Fruit fly (Drosophila melanogaster) whole organism, embryonic: ENCODE results near the gene CG14667.

Experiments used
- Bgb ChIP-seq: fragments of 200-800 bp; sonication (Bioruptor generic); IDR thresholded peaks from 2 replicates; pipeline ENCODE4 v1.3.6; 2022; ENCODE audit warnings: missing biosample characterization, missing genetic modification characterization; ENCODE audit not compliant: partially characterized antibody
- CG11247 ChIP-seq: fragments of 200-800 bp; sonication (Bioruptor generic); IDR thresholded peaks from 2 replicates; pipeline ENCODE4 v1.3.6; 2022; ENCODE audit warnings: missing biosample characterization, missing genetic modification characterization
- CG11456 ChIP-seq: fragments of 200-800 bp; sonication (Bioruptor generic); IDR thresholded peaks from 3 replicates; pipeline ENCODE4 v1.3.6; 2022; ENCODE audit warnings: missing biosample characterization, missing genetic modification characterization
- CG12155 ChIP-seq: fragments of 200-800 bp; sonication (Bioruptor generic); optimal IDR thresholded peaks from 3 replicates; lab custom pipeline; 2016; ENCODE audit warnings: missing biosample characterization, missing genetic modification characterization
- CG12236 ChIP-seq: fragments of 200-800 bp; sonication (Bioruptor generic); optimal IDR thresholded peaks from 2 replicates; lab custom pipeline; 2016; ENCODE audit warnings: missing biosample characterization, missing genetic modification characterization
- CG12659 ChIP-seq: fragments of 200-800 bp; sonication (Bioruptor generic); optimal IDR thresholded peaks from 3 replicates; lab custom pipeline; 2017; ENCODE audit warnings: mild to moderate bottlenecking, missing biosample characterization, missing genetic modification reagents, missing genetic modification characterization
- CG15073 ChIP-seq: fragments of 200-800 bp; sonication (Bioruptor generic); optimal IDR thresholded peaks from 2 replicates; lab custom pipeline; 2016; ENCODE audit warnings: missing biosample characterization, missing genetic modification characterization
- CG15601 ChIP-seq: fragments of 200-800 bp; sonication (Bioruptor generic); optimal IDR thresholded peaks from 3 replicates; lab custom pipeline; 2019; ENCODE audit warnings: missing biosample characterization, mild to moderate bottlenecking, missing genetic modification characterization, moderate library complexity
- CG15696 ChIP-seq: fragments of 200-800 bp; sonication (Bioruptor generic); optimal IDR thresholded peaks from 2 replicates; lab custom pipeline; 2019; ENCODE audit warnings: missing biosample characterization, mild to moderate bottlenecking, missing genetic modification characterization, moderate library complexity
- CG1602 ChIP-seq: fragments of 200-800 bp; sonication (Bioruptor generic); optimal IDR thresholded peaks from 3 replicates; lab custom pipeline; 2016; ENCODE audit warnings: missing biosample characterization, missing genetic modification characterization
- CG17568 ChIP-seq: fragments of 200-800 bp; sonication (Bioruptor generic); optimal IDR thresholded peaks from 2 replicates; lab custom pipeline; 2018; ENCODE audit warnings: missing biosample characterization, mild to moderate bottlenecking, missing genetic modification characterization, moderate library complexity
- CG18011 ChIP-seq: fragments of 200-800 bp; sonication (Bioruptor generic); optimal IDR thresholded peaks from 2 replicates; lab custom pipeline; 2017; ENCODE audit warnings: missing biosample characterization, missing genetic modification characterization, mild to moderate bottlenecking, moderate library complexity, missing genotype
- CG18599 ChIP-seq: fragments of 200-800 bp; sonication (Bioruptor generic); optimal IDR thresholded peaks from 3 replicates; lab custom pipeline; 2017; ENCODE audit warnings: missing biosample characterization, missing genetic modification characterization, mild to moderate bottlenecking, moderate library complexity, missing genetic modification reagents
- CG30431 ChIP-seq: fragments of 200-800 bp; sonication (Bioruptor generic); optimal IDR thresholded peaks from 2 replicates; lab custom pipeline; 2017; ENCODE audit warnings: missing biosample characterization, missing genetic modification characterization
- CG31388 ChIP-seq: fragments of 200-800 bp; sonication (Bioruptor generic); optimal IDR thresholded peaks from 2 replicates; lab custom pipeline; 2016; ENCODE audit warnings: missing biosample characterization, missing genetic modification characterization
- CG4360 ChIP-seq: fragments of 200-800 bp; sonication (Bioruptor generic); IDR thresholded peaks from 2 replicates; pipeline ENCODE4 v1.3.6; 2022; ENCODE audit warnings: missing biosample characterization, missing genetic modification characterization
- CG4730 ChIP-seq: fragments of 200-800 bp; sonication (Bioruptor generic); IDR thresholded peaks from 2 replicates; pipeline ENCODE4 v1.3.6; 2022; ENCODE audit warnings: missing biosample characterization, missing genetic modification characterization
- CG5245 ChIP-seq: fragments of 200-800 bp; sonication (Bioruptor generic); optimal IDR thresholded peaks from 3 replicates; lab custom pipeline; 2016; ENCODE audit warnings: missing biosample characterization, missing genetic modification characterization
- CG9609 ChIP-seq: fragments of 200-800 bp; sonication (Bioruptor generic); optimal IDR thresholded peaks from 3 replicates; lab custom pipeline; 2016; ENCODE audit warnings: missing biosample characterization, missing genetic modification characterization
- Dll ChIP-seq: fragments of 200-800 bp; sonication (Bioruptor generic); IDR thresholded peaks from 4 replicates; pipeline ENCODE4 v1.3.6; 2022; ENCODE audit warnings: missing biosample characterization, missing genetic modification characterization; ENCODE audit not compliant: partially characterized antibody
- Doc2 ChIP-seq: fragments of 200-800 bp; sonication (Bioruptor generic); IDR thresholded peaks from 2 replicates; pipeline ENCODE4 v1.3.6; 2022; ENCODE audit warnings: missing biosample characterization, missing genetic modification characterization
- E2f2 ChIP-seq: fragments of 200-800 bp; sonication (Bioruptor generic); IDR thresholded peaks from 2 replicates; pipeline ENCODE4 v1.3.6; 2022; ENCODE audit warnings: missing biosample characterization, missing genetic modification characterization
- Hey ChIP-seq: fragments of 200-800 bp; sonication (Bioruptor generic); optimal IDR thresholded peaks from 3 replicates; lab custom pipeline; 2018; ENCODE audit warnings: missing biosample characterization, mild to moderate bottlenecking, missing genetic modification characterization
- MBD-R2 ChIP-seq: fragments of 200-800 bp; sonication (Bioruptor generic); IDR thresholded peaks from 2 replicates; pipeline ENCODE4 v1.3.6; 2022; ENCODE audit warnings: missing biosample characterization, missing genetic modification characterization
- NC2β ChIP-seq: fragments of 200-800 bp; sonication (Bioruptor generic); optimal IDR thresholded peaks from 2 replicates; lab custom pipeline; 2016; ENCODE audit warnings: missing biosample characterization, missing genetic modification characterization
- Nf-YB ChIP-seq: fragments of 200-800 bp; sonication (Bioruptor generic); optimal IDR thresholded peaks from 3 replicates; lab custom pipeline; 2019; ENCODE audit warnings: missing biosample characterization, mild to moderate bottlenecking, missing genetic modification characterization, moderate library complexity
- Ravus ChIP-seq: fragments of 200-800 bp; sonication (Bioruptor generic); IDR thresholded peaks from 2 replicates; pipeline ENCODE4 v1.3.6; 2022; ENCODE audit warnings: missing biosample characterization, missing genetic modification characterization
- Side ChIP-seq: fragments of 200-800 bp; sonication (Bioruptor generic); optimal IDR thresholded peaks from 2 replicates; lab custom pipeline; 2016; ENCODE audit warnings: missing biosample characterization, missing genetic modification characterization
- Sox102F ChIP-seq: fragments of 200-800 bp; sonication (Bioruptor generic); optimal IDR thresholded peaks from 2 replicates; lab custom pipeline; 2018; ENCODE audit warnings: missing biosample characterization, mild to moderate bottlenecking, missing genetic modification characterization, moderate library complexity
- YL-1 ChIP-seq: fragments of 200-800 bp; sonication (Bioruptor generic); optimal IDR thresholded peaks from 3 replicates; lab custom pipeline; 2017; ENCODE audit warnings: missing biosample characterization, mild to moderate bottlenecking, missing genetic modification characterization
- crc ChIP-seq: fragments of 200-800 bp; sonication (Bioruptor generic); optimal IDR thresholded peaks from 2 replicates; lab custom pipeline; 2016; ENCODE audit warnings: missing biosample characterization, missing genetic modification characterization
- croc ChIP-seq: fragments of 200-800 bp; sonication (Bioruptor generic); conservative IDR thresholded peaks from 3 replicates; pipeline ENCODE4 v1.3.6; 2022; ENCODE audit warnings: missing biosample characterization, missing genetic modification characterization
- cwo ChIP-seq: fragments of 200-800 bp; sonication (Bioruptor generic); optimal IDR thresholded peaks from 3 replicates; lab custom pipeline; 2017; ENCODE audit warnings: missing biosample characterization, missing genetic modification characterization, mild to moderate bottlenecking, moderate library complexity, missing genetic modification reagents
- dan ChIP-seq: fragments of 200-800 bp; sonication (Bioruptor generic); IDR thresholded peaks from 2 replicates; pipeline ENCODE4 v1.3.6; 2022; ENCODE audit warnings: missing biosample characterization, missing genetic modification characterization
- danr ChIP-seq: fragments of 200-800 bp; sonication (Bioruptor generic); IDR thresholded peaks from 2 replicates; pipeline ENCODE4 v1.3.6; 2022; ENCODE audit warnings: missing biosample characterization, missing genetic modification characterization
- ftz-f1 ChIP-seq: fragments of 200-800 bp; sonication (Bioruptor generic); optimal IDR thresholded peaks from 2 replicates; lab custom pipeline; 2016; ENCODE audit warnings: missing biosample characterization, missing genetic modification characterization
- gsb ChIP-seq: fragments of 200-800 bp; sonication (Bioruptor generic); IDR thresholded peaks from 2 replicates; pipeline ENCODE4 v1.3.6; 2022; ENCODE audit warnings: missing biosample characterization, missing genetic modification characterization
- hkb ChIP-seq, 2 experiments: fragments of 200-800 bp in 1 of 2; fragments of >200 bp in 1 of 2; sonication (Bioruptor generic) in 1 of 2; IDR thresholded peaks in 1 of 2; optimal IDR thresholded peaks in 1 of 2; 2 replicates each; pipeline versions ENCODE4 v1.3.6 to Lab custom; 2017 to 2022; ENCODE audit warnings: missing biosample characterization in 1 of 2, missing genetic modification characterization in 1 of 2
- mirr ChIP-seq: fragments of 200-800 bp; sonication (Bioruptor generic); optimal IDR thresholded peaks from 3 replicates; lab custom pipeline; 2018; ENCODE audit warnings: missing biosample characterization, mild to moderate bottlenecking, missing genetic modification characterization
- odd ChIP-seq: fragments of 200-800 bp; sonication (Bioruptor generic); optimal IDR thresholded peaks from 2 replicates; lab custom pipeline; 2017; ENCODE audit warnings: missing biosample characterization, mild to moderate bottlenecking, missing genetic modification characterization
- p53 ChIP-seq: fragments of 200-800 bp; sonication (Bioruptor generic); optimal IDR thresholded peaks from 2 replicates; lab custom pipeline; 2016; ENCODE audit warnings: missing biosample characterization, missing genetic modification characterization
- pros ChIP-seq: fragments of 200-800 bp; sonication (Bioruptor generic); optimal IDR thresholded peaks from 3 replicates; lab custom pipeline; 2019; ENCODE audit warnings: missing biosample characterization, mild to moderate bottlenecking, missing genetic modification characterization, moderate library complexity
- pzg ChIP-seq: fragments of 200-800 bp; sonication (Bioruptor generic); optimal IDR thresholded peaks from 3 replicates; lab custom pipeline; 2018; ENCODE audit warnings: missing biosample characterization, mild to moderate bottlenecking, missing genetic modification characterization, moderate library complexity
- run ChIP-seq: fragments of 200-800 bp; sonication (Bioruptor generic); optimal IDR thresholded peaks from 3 replicates; lab custom pipeline; 2018; ENCODE audit warnings: missing biosample characterization, mild to moderate bottlenecking, missing genetic modification characterization
- scrt ChIP-seq: fragments of 200-800 bp; sonication (Bioruptor generic); optimal IDR thresholded peaks from 2 replicates; lab custom pipeline; 2018; ENCODE audit warnings: missing biosample characterization, mild to moderate bottlenecking, missing genetic modification characterization, moderate library complexity
- sens ChIP-seq: fragments of 200-800 bp; sonication (Bioruptor generic); peaks from one replicate; lab custom pipeline; 2016; ENCODE audit warnings: missing biosample characterization, missing genetic modification characterization
- sisA ChIP-seq: fragments of 200-800 bp; sonication (Bioruptor generic); IDR thresholded peaks from 2 replicates; pipeline ENCODE4 v1.3.6; 2022; ENCODE audit warnings: missing biosample characterization, missing genetic modification characterization
- sna ChIP-seq: fragments of 200-800 bp; sonication (Bioruptor generic); IDR thresholded peaks from 2 replicates; pipeline ENCODE4 v1.3.6; 2022; ENCODE audit warnings: missing biosample characterization, missing genetic modification characterization; ENCODE audit not compliant: partially characterized antibody
- so ChIP-seq: fragments of 200-800 bp; sonication (Bioruptor generic); IDR thresholded peaks from 3 replicates; pipeline ENCODE4 v1.3.6; 2022; ENCODE audit warnings: missing biosample characterization, missing genetic modification characterization
- stwl ChIP-seq: fragments of 200-800 bp; sonication (Bioruptor generic); optimal IDR thresholded peaks from 3 replicates; lab custom pipeline; 2018; ENCODE audit warnings: missing biosample characterization, mild to moderate bottlenecking, missing genetic modification characterization, moderate library complexity

The CG14667 gene

DNA sequence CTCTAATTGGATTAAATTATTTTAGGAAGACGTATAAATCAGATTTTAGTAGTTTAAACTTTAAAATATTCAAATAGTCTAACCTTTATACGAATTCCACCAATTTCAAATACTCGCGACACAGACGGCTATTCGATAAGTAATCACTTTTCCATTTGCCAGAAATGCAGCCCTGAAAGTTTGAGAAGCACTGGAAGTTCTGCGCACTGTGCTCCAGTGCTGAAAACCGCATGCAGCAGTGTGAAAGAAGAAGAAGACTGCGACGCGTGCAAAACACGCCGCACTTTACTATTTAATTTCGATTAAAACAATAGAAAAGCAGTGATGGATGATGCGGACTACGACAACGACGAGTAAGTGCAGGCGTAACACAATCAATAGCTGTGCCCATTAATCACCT is 3.3 kb upstream of the CG14667 start, which contains the start of gene Polr2F (continued):
- TF ChIP-seq odd (GFP tag; lab: Kevin White, UChicago) (no peak), Nf-YB (no peak), gsb (GFP tag; lab: Robert Waterston, UW) (peak; percentile 22; the same call in 1 of the 2 replicates), danr (GFP tag; lab: Robert Waterston, UW) (peak; percentile 47; the same call in 1 of the 2 replicates), CG1602 (peak; percentile 80), CG5245 (GFP tag; lab: Kevin White, UChicago) (peak; percentile 81), E2f2 (GFP tag; lab: Robert Waterston, UW) (peak; percentile 98), CG17568 (GFP tag; lab: Kevin White, UChicago) (no peak), Bgb (peak; percentile 63), CG12236 (GFP tag; lab: Kevin White, UChicago) (peak; percentile 42), dan (GFP tag; lab: Robert Waterston, UW) (no peak), CG12155 (peak; percentile 89), pros (GFP tag; lab: Kevin White, UChicago) (no peak), run (tag; lab: Kevin White, UChicago) (no peak), CG15601 (tag; lab: Kevin White, UChicago) (peak; percentile 68), Hey (peak; percentile 61), CG18599 (GFP tag; lab: Kevin White, UChicago) (peak; percentile 82), so (GFP tag; lab: Robert Waterston, UW) (peak; percentile 70; the same call in 1 of the 3 replicates), Doc2 (GFP tag; lab: Robert Waterston, UW) (no peak), mirr (GFP tag; lab: Kevin White, UChicago) (peak; percentile 72), NC2β (peak; percentile 89), CG11456 (GFP tag; lab: Robert Waterston, UW) (peak; percentile 93), CG9609 (peak; percentile 92), CG31388 (GFP tag; lab: Kevin White, UChicago) (peak; percentile 60), hkb (optimal IDR thresholded peaks at IDR 0.05; lab: Kevin White, UChicago) (no peak), hkb (GFP tag; IDR thresholded peaks at IDR 0.05; lab: Robert Waterston, UW) (peak; percentile 73), CG4360 (GFP tag; lab: Robert Waterston, UW) (no peak), Side (peak; percentile 89), Sox102F (no peak), Ravus (GFP tag; lab: Robert Waterston, UW) (no peak), CG12659 (GFP tag; lab: Kevin White, UChicago) (peak; percentile 92), CG4730 (GFP tag; lab: Robert Waterston, UW) (peak; percentile 53), sens (GFP tag; lab: Kevin White, UChicago) (peak; percentile 96), Dll (GFP tag; lab: Robert Waterston, UW) (0 out of 4 replicates have a peak, but pooled peaks have one; percentile 45), crc (GFP tag; lab: Kevin White, UChicago) (peak; percentile 78), cwo (GFP tag; lab: Kevin White, UChicago) (peak; percentile 62), CG30431 (GFP tag; lab: Kevin White, UChicago) (peak; percentile 70), YL-1 (GFP tag; lab: Kevin White, UChicago) (peak; percentile 93), scrt (GFP tag; lab: Kevin White, UChicago) (peak; percentile 58), stwl (tag; lab: Kevin White, UChicago) (peak; percentile 94), pzg (peak; percentile 98), sna (no peak), MBD-R2 (GFP tag; lab: Robert Waterston, UW) (peak; percentile 99), ftz-f1 (GFP tag; lab: Kevin White, UChicago) (peak; percentile 86), CG15696 (tag; lab: Kevin White, UChicago) (peak; percentile 67), sisA (peak; percentile 87), CG11247 (peak; percentile 86), CG18011 (GFP tag; lab: Kevin White, UChicago) (peak; percentile 54), CG15073 (no peak), p53 (peak; percentile 80), croc (peak; percentile 44; the same call in 2 of the 3 replicates)
